Fruit fly (Drosophila melanogaster): ENCODE results near the gene mthl14.

DNA sequence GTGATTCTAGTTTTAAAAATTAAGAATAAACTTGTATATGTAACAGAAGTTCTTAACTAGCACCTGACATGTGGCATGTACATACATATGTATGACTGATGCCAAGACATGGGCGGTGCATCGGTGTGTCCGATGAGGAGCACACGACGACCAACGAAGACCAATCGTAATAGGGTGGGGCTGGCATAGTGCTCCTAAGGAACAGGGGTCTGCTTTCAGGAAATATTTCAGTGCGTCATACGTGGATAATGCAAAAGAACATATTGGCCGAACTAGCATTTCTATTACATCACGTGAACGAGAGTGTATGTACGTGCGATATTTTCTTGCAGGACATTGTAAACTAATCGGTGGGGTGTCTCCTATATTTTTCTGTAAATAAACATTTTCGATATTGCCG lies 19.8 kb downstream of the mthl14 start, which contains the start of gene miple1:
- TF ChIP-seq Sin3A (optimal IDR thresholded peaks at IDR 0.05) (no peak), h (optimal IDR thresholded peaks at IDR 0.05) (no peak), psq (optimal IDR thresholded peaks at IDR 0.05) (no peak), ttk (optimal IDR thresholded peaks at IDR 0.05) (no peak), Myc (optimal IDR thresholded peaks at IDR 0.05) (no peak)
